Fruit fly (Drosophila melanogaster) whole organism, embryonic: ENCODE data around the gene CG6933.

Experiments
- Atf3 ChIP-seq: fragments of 200-800 bp; sonication (Bioruptor generic); optimal IDR thresholded peaks from 3 replicates; lab custom pipeline; 2016; ENCODE audit warnings: missing biosample characterization, missing genetic modification characterization
- CG10543 ChIP-seq: fragments of 200-800 bp; sonication (Bioruptor generic); optimal IDR thresholded peaks from 3 replicates; lab custom pipeline; 2017; ENCODE audit warnings: missing biosample characterization, mild to moderate bottlenecking, missing genetic modification characterization, moderate library complexity
- CG11247 ChIP-seq: fragments of 200-800 bp; sonication (Bioruptor generic); IDR thresholded peaks from 2 replicates; pipeline ENCODE4 v1.3.6; 2022; ENCODE audit warnings: missing biosample characterization, missing genetic modification characterization
- CG11504 ChIP-seq: fragments of 200-800 bp; sonication (Bioruptor generic); optimal IDR thresholded peaks from 3 replicates; lab custom pipeline; 2019; ENCODE audit warnings: missing biosample characterization, mild to moderate bottlenecking, missing genetic modification characterization, moderate library complexity
- CG11695 ChIP-seq: fragments of 200-800 bp; sonication (Bioruptor generic); IDR thresholded peaks from 3 replicates; pipeline ENCODE4 v1.3.6; 2022; ENCODE audit warnings: missing biosample characterization, missing genetic modification characterization
- CG12155 ChIP-seq: fragments of 200-800 bp; sonication (Bioruptor generic); optimal IDR thresholded peaks from 3 replicates; lab custom pipeline; 2016; ENCODE audit warnings: missing biosample characterization, missing genetic modification characterization
- CG12299 ChIP-seq: fragments of 200-800 bp; sonication (Bioruptor generic); optimal IDR thresholded peaks from 2 replicates; lab custom pipeline; 2018; ENCODE audit warnings: missing biosample characterization, mild to moderate bottlenecking, missing genetic modification characterization
- CG13894 ChIP-seq: fragments of 200-800 bp; sonication (Bioruptor generic); optimal IDR thresholded peaks from 3 replicates; lab custom pipeline; 2018; ENCODE audit warnings: missing biosample characterization, mild to moderate bottlenecking, missing genetic modification characterization, moderate library complexity
- CG14441 ChIP-seq: fragments of 200-800 bp; sonication (Bioruptor generic); IDR thresholded peaks from 2 replicates; pipeline ENCODE4 v1.3.6; 2022; ENCODE audit warnings: missing biosample characterization, missing genetic modification characterization
- CG15073 ChIP-seq: fragments of 200-800 bp; sonication (Bioruptor generic); optimal IDR thresholded peaks from 2 replicates; lab custom pipeline; 2016; ENCODE audit warnings: missing biosample characterization, missing genetic modification characterization
- CG15269 ChIP-seq: fragments of 200-800 bp; sonication (Bioruptor generic); optimal IDR thresholded peaks from 2 replicates; lab custom pipeline; 2018; ENCODE audit warnings: missing biosample characterization, mild to moderate bottlenecking, missing genetic modification characterization, moderate library complexity
- CG15601 ChIP-seq: fragments of 200-800 bp; sonication (Bioruptor generic); optimal IDR thresholded peaks from 3 replicates; lab custom pipeline; 2019; ENCODE audit warnings: missing biosample characterization, mild to moderate bottlenecking, missing genetic modification characterization, moderate library complexity
- CG1602 ChIP-seq: fragments of 200-800 bp; sonication (Bioruptor generic); optimal IDR thresholded peaks from 3 replicates; lab custom pipeline; 2016; ENCODE audit warnings: missing biosample characterization, missing genetic modification characterization
- CG16779 ChIP-seq: fragments of 200-800 bp; sonication (Bioruptor generic); IDR thresholded peaks from 2 replicates; pipeline ENCODE4 v1.3.6; 2022; ENCODE audit warnings: missing biosample characterization, missing genetic modification characterization
- CG16813 ChIP-seq: fragments of 200-800 bp; sonication (Bioruptor generic); IDR thresholded peaks from 3 replicates; pipeline ENCODE4 v1.3.6; 2022; ENCODE audit warnings: missing biosample characterization, missing genetic modification characterization; ENCODE audit not compliant: partially characterized antibody
- CG17568 ChIP-seq: fragments of 200-800 bp; sonication (Bioruptor generic); optimal IDR thresholded peaks from 2 replicates; lab custom pipeline; 2018; ENCODE audit warnings: missing biosample characterization, mild to moderate bottlenecking, missing genetic modification characterization, moderate library complexity
- CG17612 ChIP-seq: fragments of 200-800 bp; sonication (Bioruptor generic); IDR thresholded peaks from 2 replicates; pipeline ENCODE4 v1.3.6; 2022; ENCODE audit warnings: missing biosample characterization, missing genetic modification characterization
- CG2712 ChIP-seq: fragments of 200-800 bp; optimal IDR thresholded peaks from 3 replicates; lab custom pipeline; 2019; ENCODE audit warnings: missing biosample characterization, mild to moderate bottlenecking, missing genetic modification characterization, moderate library complexity
- CG2875 ChIP-seq: fragments of 200-800 bp; sonication (Bioruptor generic); optimal IDR thresholded peaks from 2 replicates; lab custom pipeline; 2017; ENCODE audit warnings: missing biosample characterization, mild to moderate bottlenecking, missing genetic modification characterization, missing genetic modification reagents
- CG30403 ChIP-seq: fragments of 200-800 bp; sonication (Bioruptor generic); optimal IDR thresholded peaks from 3 replicates; lab custom pipeline; 2016; ENCODE audit warnings: missing biosample characterization, missing genetic modification characterization
- CG4404 ChIP-seq: fragments of 200-800 bp; sonication (Bioruptor generic); IDR thresholded peaks from 2 replicates; pipeline ENCODE4 v1.3.6; 2022; ENCODE audit warnings: missing biosample characterization, missing genetic modification characterization
- CG5245 ChIP-seq: fragments of 200-800 bp; sonication (Bioruptor generic); optimal IDR thresholded peaks from 3 replicates; lab custom pipeline; 2016; ENCODE audit warnings: missing biosample characterization, missing genetic modification characterization
- CG5953 ChIP-seq: fragments of 200-800 bp; sonication (Bioruptor generic); IDR thresholded peaks from 2 replicates; pipeline ENCODE4 v1.3.6; 2022; ENCODE audit warnings: missing biosample characterization, missing genetic modification characterization
- CG6683 ChIP-seq: fragments of 200-800 bp; sonication (Bioruptor generic); optimal IDR thresholded peaks from 2 replicates; lab custom pipeline; 2017; ENCODE audit warnings: missing biosample characterization, mild to moderate bottlenecking, missing genetic modification characterization, missing genetic modification reagents
- CG7357 ChIP-seq: fragments of 200-800 bp; sonication (Bioruptor generic); IDR thresholded peaks from 3 replicates; pipeline ENCODE4 v1.3.6; 2022; ENCODE audit warnings: missing biosample characterization, missing genetic modification characterization
- CG9727 ChIP-seq: fragments of 200-800 bp; sonication (Bioruptor generic); optimal IDR thresholded peaks from 3 replicates; lab custom pipeline; 2017; ENCODE audit warnings: missing biosample characterization, mild to moderate bottlenecking, missing genetic modification characterization
- CTCF ChIP-seq: fragments of 200-800 bp; sonication (Bioruptor generic); optimal IDR thresholded peaks from 2 replicates; lab custom pipeline; 2017; ENCODE audit warnings: missing biosample characterization, mild to moderate bottlenecking, missing genetic modification characterization, moderate library complexity
- CoRest ChIP-seq: fragments of 200-800 bp; sonication (Bioruptor generic); optimal IDR thresholded peaks from 3 replicates; lab custom pipeline; 2018; ENCODE audit warnings: missing biosample characterization, mild to moderate bottlenecking, missing genetic modification characterization, moderate library complexity
- Dek ChIP-seq: fragments of 200-800 bp; sonication (Bioruptor generic); optimal IDR thresholded peaks from 3 replicates; lab custom pipeline; 2019; ENCODE audit warnings: missing biosample characterization, mild to moderate bottlenecking, missing genetic modification characterization, moderate library complexity
- E2f1 ChIP-seq: fragments of 200-800 bp; sonication (Bioruptor generic); IDR thresholded peaks from 2 replicates; pipeline ENCODE4 v1.3.6; 2022; ENCODE audit warnings: missing biosample characterization, missing genetic modification characterization
- Fer3 ChIP-seq: fragments of 200-800 bp; sonication (Bioruptor generic); optimal IDR thresholded peaks from 2 replicates; lab custom pipeline; 2018; ENCODE audit warnings: missing biosample characterization, mild to moderate bottlenecking, missing genetic modification characterization, moderate library complexity
- Hr51 ChIP-seq, 2 experiments: fragments of 200-800 bp; sonication (Bioruptor generic); optimal IDR thresholded peaks; 2 replicates in 1 of 2; 3 replicates in 1 of 2; lab custom pipeline; 2016 to 2018; ENCODE audit warnings: missing biosample characterization in 2 of 2, missing genetic modification characterization in 2 of 2, mild to moderate bottlenecking in 1 of 2, moderate library complexity in 1 of 2
- Kr ChIP-seq: fragments of 200-800 bp; sonication (Bioruptor generic); optimal IDR thresholded peaks from 2 replicates; lab custom pipeline; 2017; ENCODE audit warnings: missing biosample characterization, mild to moderate bottlenecking, missing genetic modification characterization
- Sox102F ChIP-seq: fragments of 200-800 bp; sonication (Bioruptor generic); optimal IDR thresholded peaks from 2 replicates; lab custom pipeline; 2018; ENCODE audit warnings: missing biosample characterization, mild to moderate bottlenecking, missing genetic modification characterization, moderate library complexity
- TFAM ChIP-seq: fragments of 200-800 bp; sonication (Bioruptor generic); optimal IDR thresholded peaks from 2 replicates; lab custom pipeline; 2017; ENCODE audit warnings: missing biosample characterization, missing genetic modification characterization, inconsistent platforms
- ash1 ChIP-seq: fragments of 200-800 bp; sonication (Bioruptor generic); optimal IDR thresholded peaks from 2 replicates; lab custom pipeline; 2018; ENCODE audit warnings: missing biosample characterization, mild to moderate bottlenecking, missing genetic modification characterization
- bsh ChIP-seq, 2 experiments: fragments of 200-800 bp; sonication (Bioruptor generic); optimal IDR thresholded peaks; 2 replicates each; lab custom pipeline; 2017 to 2018; ENCODE audit warnings: mild to moderate bottlenecking in 2 of 2, missing biosample characterization in 2 of 2, missing genetic modification characterization in 2 of 2, moderate library complexity in 1 of 2
- btn ChIP-seq: fragments of 200-800 bp; sonication (Bioruptor generic); optimal IDR thresholded peaks from 2 replicates; lab custom pipeline; 2016; ENCODE audit warnings: missing biosample characterization, missing genetic modification characterization
- crc ChIP-seq: fragments of 200-800 bp; sonication (Bioruptor generic); optimal IDR thresholded peaks from 2 replicates; lab custom pipeline; 2016; ENCODE audit warnings: missing biosample characterization, missing genetic modification characterization
- dati ChIP-seq: fragments of 200-800 bp; sonication (Bioruptor generic); IDR thresholded peaks from 2 replicates; pipeline ENCODE4 v1.3.6; 2022; ENCODE audit warnings: missing biosample characterization, missing genetic modification characterization
- eve ChIP-seq, 2 experiments: fragments of >200 bp; optimal IDR thresholded peaks; 2 replicates each; lab custom pipeline; 2017; ENCODE audit warnings: missing biosample characterization in 2 of 2, missing genetic modification characterization in 2 of 2
- ewg ChIP-seq: fragments of 200-800 bp; sonication (Bioruptor generic); optimal IDR thresholded peaks from 3 replicates; lab custom pipeline; 2017; ENCODE audit warnings: mild to moderate bottlenecking, missing biosample characterization, missing genetic modification reagents, missing genetic modification characterization
- jumu ChIP-seq: fragments of 200-800 bp; sonication (Bioruptor generic); optimal IDR thresholded peaks from 3 replicates; lab custom pipeline; 2016; ENCODE audit warnings: missing biosample characterization, missing genetic modification characterization
- mam ChIP-seq: fragments of 200-800 bp; sonication (Bioruptor generic); optimal IDR thresholded peaks from 3 replicates; lab custom pipeline; 2016; ENCODE audit warnings: missing biosample characterization, missing genetic modification characterization
- nom ChIP-seq: fragments of 200-800 bp; sonication (Bioruptor generic); optimal IDR thresholded peaks from 2 replicates; lab custom pipeline; 2017; ENCODE audit warnings: missing biosample characterization, missing genetic modification characterization, mild to moderate bottlenecking, moderate library complexity, missing genetic modification reagents
- pfk ChIP-seq: fragments of 200-800 bp; sonication (Bioruptor generic); optimal IDR thresholded peaks from 2 replicates; lab custom pipeline; 2018; ENCODE audit warnings: missing biosample characterization, mild to moderate bottlenecking, missing genetic modification characterization, moderate library complexity
- ranshi ChIP-seq: fragments of 200-800 bp; sonication (Bioruptor generic); IDR thresholded peaks from 2 replicates; pipeline ENCODE4 v1.3.6; 2022; ENCODE audit warnings: missing biosample characterization, missing genetic modification characterization
- sima ChIP-seq: fragments of 200-800 bp; sonication (Bioruptor generic); optimal IDR thresholded peaks from 2 replicates; lab custom pipeline; 2016; ENCODE audit warnings: missing biosample characterization, missing genetic modification characterization
- sug ChIP-seq: fragments of 200-800 bp; optimal IDR thresholded peaks from 2 replicates; lab custom pipeline; 2019; ENCODE audit warnings: missing biosample characterization, mild to moderate bottlenecking, missing genetic modification characterization, moderate library complexity
- tx ChIP-seq: fragments of 200-800 bp; sonication (Bioruptor generic); optimal IDR thresholded peaks from 2 replicates; lab custom pipeline; 2016; ENCODE audit warnings: missing biosample characterization, missing genetic modification characterization

Gene CG6933

dm6 chr3L:20185206-20185868 lies 34.9 kb downstream of the CG6933 start (continued):
- TF ChIP-seq bsh (GFP tag; optimal IDR thresholded peaks at IDR 0.05; lab: Kevin White, UChicago) (peak in 1 of 2 experiments; percentile 34), Sox102F (GFP tag; lab: Kevin White, UChicago) (peak; percentile 68), CG11695 (GFP tag; lab: Robert Waterston, UW) (0 out of 3 replicates have a peak, but pooled peaks have one; percentile 34), sug (tag; lab: Kevin White, UChicago) (peak; percentile 20), CG7357 (GFP tag; lab: Robert Waterston, UW) (no peak), CG30403 (GFP tag; lab: Kevin White, UChicago) (peak; percentile 66), tx (GFP tag; lab: Kevin White, UChicago) (peak; percentile 16), CG12299 (tag; lab: Kevin White, UChicago) (peak; percentile 32), CG10543 (GFP tag; lab: Kevin White, UChicago) (peak; percentile 43), CG5245 (GFP tag; lab: Kevin White, UChicago) (no peak), CG15269 (tag; lab: Kevin White, UChicago) (peak; percentile 62), CG2712 (tag; lab: Kevin White, UChicago) (peak; percentile 13), ewg (GFP tag; lab: Kevin White, UChicago) (peak; percentile 32), CoRest (tag; lab: Kevin White, UChicago) (peak; percentile 64), CG11247 (GFP tag; lab: Robert Waterston, UW) (no peak), pfk (GFP tag; lab: Kevin White, UChicago) (no peak), CG2875 (peak; percentile 31), CG4404 (GFP tag; lab: Robert Waterston, UW) (no peak), CG11504 (tag; lab: Kevin White, UChicago) (peak; percentile 59), CG1602 (peak; percentile 54), CG17568 (GFP tag; lab: Kevin White, UChicago) (peak; percentile 20), Dek (tag; lab: Kevin White, UChicago) (peak; percentile 44), ash1 (GFP tag; lab: Kevin White, UChicago) (no peak), Atf3 (GFP tag; lab: Kevin White, UChicago) (no peak), CG12155 (peak; percentile 53), CG14441 (no peak; the same call in 1 of the 2 replicates), Kr (no peak), eve (GFP tag; optimal IDR thresholded peaks at IDR 0.05; lab: Kevin White, UChicago) (peak in 1 of 2 experiments; percentile 81), nom (GFP tag; lab: Kevin White, UChicago) (no peak), Hr51 (GFP tag; optimal IDR thresholded peaks at IDR 0.05; lab: Kevin White, UChicago) (peak; percentile 64 to 80), TFAM (GFP tag; lab: Kevin White, UChicago) (no peak), ranshi (GFP tag; lab: Robert Waterston, UW) (no peak), E2f1 (GFP tag; lab: Robert Waterston, UW) (no peak), CTCF (no peak), btn (no peak), sima (GFP tag; lab: Kevin White, UChicago) (no peak), CG17612 (GFP tag; lab: Robert Waterston, UW) (no peak), CG9727 (GFP tag; lab: Kevin White, UChicago) (peak; percentile 70), CG13894 (tag; lab: Kevin White, UChicago) (peak; percentile 56), CG16813 (GFP tag; lab: Robert Waterston, UW) (no peak), crc (no peak), mam (GFP tag; lab: Kevin White, UChicago) (no peak), CG16779 (0 out of 2 replicates have a peak, but pooled peaks have one; percentile 40), Fer3 (tag; lab: Kevin White, UChicago) (peak; percentile 42), CG15601 (tag; lab: Kevin White, UChicago) (no peak), CG6683 (peak; percentile 0), CG15073 (peak; percentile 92), jumu (GFP tag; lab: Kevin White, UChicago) (no peak), dati (GFP tag; lab: Robert Waterston, UW) (no peak), CG5953 (no peak)
